Fruit fly (Drosophila melanogaster) whole organism, embryonic: ENCODE data around the gene CG7991.

Source experiments
- ATbp ChIP-seq: fragments of 200-800 bp; sonication (Bioruptor generic); optimal IDR thresholded peaks from 2 replicates; lab custom pipeline; 2017; ENCODE audit warnings: missing biosample characterization, mild to moderate bottlenecking, missing genetic modification characterization, missing genetic modification reagents
- BEAF-32 ChIP-seq: fragments of 200-800 bp; sonication (Bioruptor generic); optimal IDR thresholded peaks from 3 replicates; lab custom pipeline; 2017; ENCODE audit warnings: missing biosample characterization, missing genetic modification characterization, mild to moderate bottlenecking, moderate library complexity, missing genetic modification reagents
- Bdp1 ChIP-seq: fragments of 200-800 bp; sonication (Bioruptor generic); optimal IDR thresholded peaks from 3 replicates; lab custom pipeline; 2016; ENCODE audit warnings: missing biosample characterization, missing genetic modification characterization
- Blimp-1 ChIP-seq: fragments of 200-800 bp; sonication (Bioruptor generic); optimal IDR thresholded peaks from 3 replicates; lab custom pipeline; 2018; ENCODE audit warnings: missing biosample characterization, missing genetic modification characterization, mild to moderate bottlenecking, moderate library complexity, missing genetic modification reagents
- CG10654 ChIP-seq: fragments of 200-800 bp; sonication (Bioruptor generic); optimal IDR thresholded peaks from 2 replicates; lab custom pipeline; 2016; ENCODE audit warnings: missing biosample characterization, missing genetic modification characterization
- CG11695 ChIP-seq: fragments of 200-800 bp; sonication (Bioruptor generic); IDR thresholded peaks from 3 replicates; pipeline ENCODE4 v1.3.6; 2022; ENCODE audit warnings: missing biosample characterization, missing genetic modification characterization
- CG12744 ChIP-seq: fragments of 200-800 bp; sonication (Bioruptor generic); optimal IDR thresholded peaks from 2 replicates; lab custom pipeline; 2016; ENCODE audit warnings: missing biosample characterization, missing genetic modification characterization
- CG14441 ChIP-seq: fragments of 200-800 bp; sonication (Bioruptor generic); IDR thresholded peaks from 2 replicates; pipeline ENCODE4 v1.3.6; 2022; ENCODE audit warnings: missing biosample characterization, missing genetic modification characterization
- CG17328 ChIP-seq: fragments of 200-800 bp; sonication (Bioruptor generic); IDR thresholded peaks from 2 replicates; pipeline ENCODE4 v1.3.6; 2022; ENCODE audit warnings: missing biosample characterization, missing genetic modification characterization
- CG18619 ChIP-seq: fragments of 200-800 bp; sonication (Bioruptor generic); optimal IDR thresholded peaks from 3 replicates; lab custom pipeline; 2017; ENCODE audit warnings: missing biosample characterization, mild to moderate bottlenecking, missing genetic modification characterization
- CG2199 ChIP-seq: fragments of 200-800 bp; sonication (Bioruptor generic); IDR thresholded peaks from 3 replicates; pipeline ENCODE4 v1.3.6; 2022; ENCODE audit warnings: missing biosample characterization, missing genetic modification characterization
- CG30403 ChIP-seq: fragments of 200-800 bp; sonication (Bioruptor generic); optimal IDR thresholded peaks from 3 replicates; lab custom pipeline; 2016; ENCODE audit warnings: missing biosample characterization, missing genetic modification characterization
- CG33213 ChIP-seq: fragments of 200-800 bp; sonication (Bioruptor generic); optimal IDR thresholded peaks from 3 replicates; lab custom pipeline; 2016; ENCODE audit warnings: missing biosample characterization, missing genetic modification characterization
- CG5245 ChIP-seq: fragments of 200-800 bp; sonication (Bioruptor generic); optimal IDR thresholded peaks from 3 replicates; lab custom pipeline; 2016; ENCODE audit warnings: missing biosample characterization, missing genetic modification characterization
- CG7928 ChIP-seq: fragments of 200-800 bp; sonication (Bioruptor generic); optimal IDR thresholded peaks from 2 replicates; lab custom pipeline; 2017; ENCODE audit warnings: missing biosample characterization, mild to moderate bottlenecking, missing genetic modification characterization
- CG8281 ChIP-seq: fragments of 200-800 bp; sonication (Bioruptor generic); optimal IDR thresholded peaks from 2 replicates; lab custom pipeline; 2018; ENCODE audit warnings: missing biosample characterization, mild to moderate bottlenecking, missing genetic modification characterization, moderate library complexity
- Drgx ChIP-seq: fragments of 200-800 bp; sonication (Bioruptor generic); IDR thresholded peaks from 2 replicates; pipeline ENCODE4 v1.3.6; 2022; ENCODE audit warnings: missing biosample characterization, missing genetic modification characterization
- HLH54F ChIP-seq: fragments of 200-800 bp; sonication (Bioruptor generic); optimal IDR thresholded peaks from 3 replicates; lab custom pipeline; 2016; ENCODE audit warnings: missing biosample characterization, missing genetic modification characterization
- Hr78 ChIP-seq, 2 experiments: fragments of 200-800 bp in 1 of 2; fragments of >200 bp in 1 of 2; sonication (Bioruptor generic) in 1 of 2; optimal IDR thresholded peaks; 2 replicates each; lab custom pipeline; 2017 to 2019; ENCODE audit warnings: missing biosample characterization in 2 of 2, missing genetic modification characterization in 2 of 2, mild to moderate bottlenecking in 1 of 2, moderate library complexity in 1 of 2
- Lim3 ChIP-seq: fragments of 200-800 bp; sonication (Bioruptor generic); IDR thresholded peaks from 2 replicates; pipeline ENCODE4 v1.3.6; 2022; ENCODE audit warnings: missing biosample characterization, missing genetic modification characterization
- Max ChIP-seq: fragments of 200-800 bp; sonication (Bioruptor generic); optimal IDR thresholded peaks from 2 replicates; lab custom pipeline; 2016; ENCODE audit warnings: missing biosample characterization, mild to moderate bottlenecking, missing genetic modification characterization
- Med ChIP-seq: fragments of 200-800 bp; sonication (Bioruptor generic); peaks from one replicate; lab custom pipeline; 2016; ENCODE audit warnings: missing biosample characterization, missing genetic modification characterization, mild to moderate bottlenecking, inconsistent platforms, moderate library complexity
- Meics ChIP-seq: fragments of 200-800 bp; sonication (Bioruptor generic); optimal IDR thresholded peaks from 2 replicates; lab custom pipeline; 2017; ENCODE audit warnings: missing biosample characterization, mild to moderate bottlenecking, missing genetic modification characterization
- Mes4 ChIP-seq: fragments of 200-800 bp; sonication (Bioruptor generic); optimal IDR thresholded peaks from 2 replicates; lab custom pipeline; 2016; ENCODE audit warnings: missing biosample characterization, missing genetic modification characterization
- Myb ChIP-seq: fragments of 200-800 bp; sonication (Bioruptor generic); optimal IDR thresholded peaks from 2 replicates; lab custom pipeline; 2016; ENCODE audit warnings: missing biosample characterization, missing genetic modification characterization
- NFAT ChIP-seq: fragments of 200-800 bp; sonication (Bioruptor generic); IDR thresholded peaks from 2 replicates; pipeline ENCODE4 v1.3.6; 2022; ENCODE audit warnings: missing biosample characterization, missing genetic modification characterization
- Optix ChIP-seq: fragments of 200-800 bp; sonication (Bioruptor generic); IDR thresholded peaks from 3 replicates; pipeline ENCODE4 v1.3.6; 2022; ENCODE audit warnings: missing biosample characterization, missing genetic modification characterization
- Sry-δ ChIP-seq: fragments of 200-800 bp; sonication (Bioruptor generic); optimal IDR thresholded peaks from 2 replicates; lab custom pipeline; 2016; ENCODE audit warnings: missing biosample characterization, missing genetic modification characterization
- Tbp ChIP-seq: fragments of >200 bp; optimal IDR thresholded peaks from 2 replicates; lab custom pipeline; 2018; ENCODE audit warnings: missing biosample characterization, missing genetic modification characterization
- Xbp1 ChIP-seq: fragments of 200-800 bp; sonication (Bioruptor generic); optimal IDR thresholded peaks from 3 replicates; lab custom pipeline; 2016; ENCODE audit warnings: missing biosample characterization, mild to moderate bottlenecking, missing genetic modification characterization
- bcd ChIP-seq: fragments of 200-800 bp; sonication (Bioruptor generic); optimal IDR thresholded peaks from 2 replicates; lab custom pipeline; 2017; ENCODE audit warnings: missing biosample characterization, mild to moderate bottlenecking, missing genetic modification characterization
- bigmax ChIP-seq: fragments of 200-800 bp; sonication (Bioruptor generic); optimal IDR thresholded peaks from 2 replicates; lab custom pipeline; 2018; ENCODE audit warnings: missing biosample characterization, mild to moderate bottlenecking, missing genetic modification characterization
- cas ChIP-seq: fragments of 200-800 bp; sonication (Bioruptor generic); IDR thresholded peaks from 2 replicates; pipeline ENCODE4 v1.3.6; 2022; ENCODE audit warnings: missing biosample characterization, missing genetic modification characterization
- caup ChIP-seq: fragments of 200-800 bp; sonication (Bioruptor generic); optimal IDR thresholded peaks from 3 replicates; lab custom pipeline; 2017; ENCODE audit warnings: missing biosample characterization, mild to moderate bottlenecking, missing genetic modification characterization, moderate library complexity; ENCODE audit not compliant: severe bottlenecking
- chinmo ChIP-seq: fragments of 200-800 bp; sonication (Bioruptor generic); IDR thresholded peaks from 4 replicates; pipeline ENCODE4 v1.3.6; 2022; ENCODE audit warnings: missing biosample characterization, missing genetic modification characterization; ENCODE audit not compliant: partially characterized antibody
- dm ChIP-seq: fragments of 200-800 bp; sonication (Bioruptor generic); optimal IDR thresholded peaks from 3 replicates; lab custom pipeline; 2016; ENCODE audit warnings: missing biosample characterization, missing genetic modification characterization
- emc ChIP-seq: fragments of 200-800 bp; sonication (Bioruptor generic); optimal IDR thresholded peaks from 2 replicates; lab custom pipeline; 2016; ENCODE audit warnings: missing biosample characterization, missing genetic modification characterization
- ems ChIP-seq: fragments of 200-800 bp; sonication (Bioruptor generic); optimal IDR thresholded peaks from 3 replicates; lab custom pipeline; 2016; ENCODE audit warnings: missing biosample characterization, missing genetic modification characterization
- eyg ChIP-seq: fragments of 200-800 bp; sonication (Bioruptor generic); optimal IDR thresholded peaks from 3 replicates; lab custom pipeline; 2016; ENCODE audit warnings: missing biosample characterization, missing genetic modification characterization
- ftz-f1 ChIP-seq: fragments of 200-800 bp; sonication (Bioruptor generic); optimal IDR thresholded peaks from 2 replicates; lab custom pipeline; 2016; ENCODE audit warnings: missing biosample characterization, missing genetic modification characterization
- gfzf ChIP-seq: fragments of 200-800 bp; sonication (Bioruptor generic); optimal IDR thresholded peaks from 2 replicates; lab custom pipeline; 2016; ENCODE audit warnings: missing biosample characterization, mild to moderate bottlenecking, missing genetic modification characterization, moderate library complexity
- grau ChIP-seq: fragments of 200-800 bp; optimal IDR thresholded peaks from 3 replicates; lab custom pipeline; 2019; ENCODE audit warnings: missing biosample characterization, mild to moderate bottlenecking, missing genetic modification characterization, moderate library complexity
- nerfin-2 ChIP-seq: fragments of 200-800 bp; sonication (Bioruptor generic); IDR thresholded peaks from 2 replicates; pipeline ENCODE4 v1.3.6; 2022; ENCODE audit warnings: missing biosample characterization, missing genetic modification characterization; ENCODE audit not compliant: partially characterized antibody
- sd ChIP-seq: fragments of 200-800 bp; sonication (Bioruptor generic); optimal IDR thresholded peaks from 3 replicates; lab custom pipeline; 2018; ENCODE audit warnings: missing biosample characterization, mild to moderate bottlenecking, missing genetic modification characterization, moderate library complexity
- shn ChIP-seq: fragments of 200-800 bp; sonication (Bioruptor generic); optimal IDR thresholded peaks from 3 replicates; lab custom pipeline; 2016; ENCODE audit warnings: missing biosample characterization, missing genetic modification characterization
- sim ChIP-seq: fragments of 200-800 bp; sonication (Bioruptor generic); IDR thresholded peaks from 2 replicates; pipeline ENCODE4 v1.3.6; 2022; ENCODE audit warnings: missing biosample characterization, missing genetic modification characterization
- tll ChIP-seq, 2 experiments: fragments of 200-800 bp in 1 of 2; fragments of >200 bp in 1 of 2; sonication (Bioruptor generic) in 1 of 2; optimal IDR thresholded peaks; 2 replicates each; lab custom pipeline; 2017 to 2019; ENCODE audit warnings: missing biosample characterization in 2 of 2, missing genetic modification characterization in 2 of 2, mild to moderate bottlenecking in 1 of 2, moderate library complexity in 1 of 2
- trh ChIP-seq: fragments of 200-800 bp; sonication (Bioruptor generic); optimal IDR thresholded peaks from 2 replicates; lab custom pipeline; 2016; ENCODE audit warnings: missing biosample characterization, missing genetic modification characterization
- zen ChIP-seq: fragments of 200-800 bp; sonication (Bioruptor generic); optimal IDR thresholded peaks from 3 replicates; lab custom pipeline; 2018; ENCODE audit warnings: missing biosample characterization, mild to moderate bottlenecking, missing genetic modification characterization, moderate library complexity
- zen2 ChIP-seq: fragments of 200-800 bp; sonication (Bioruptor generic); IDR thresholded peaks from 3 replicates; pipeline ENCODE4 v1.3.6; 2022; ENCODE audit warnings: missing biosample characterization, missing genetic modification characterization; ENCODE audit not compliant: partially characterized antibody

CG7991 gene

dm6 chr3L:1668504-1668903 is 6.0 kb upstream of the CG7991 start, which contains the start of gene RpL23A (continued):
- TF ChIP-seq trh = peak; percentile 93
- peak; percentile 87 for TF ChIP-seq CG5245 (GFP tag; lab: Kevin White, UChicago)
- peak; percentile 99 for TF ChIP-seq Mes4
- TF ChIP-seq sim (GFP tag; lab: Robert Waterston, UW) = peak; percentile 76
- peak; percentile 97 for TF ChIP-seq NFAT (GFP tag; lab: Robert Waterston, UW)
- peak; percentile 96 for TF ChIP-seq HLH54F (GFP tag; lab: Kevin White, UChicago)
- peak; percentile 88 for TF ChIP-seq CG11695 (GFP tag; lab: Robert Waterston, UW)
- TF ChIP-seq grau = peak; percentile 88
- peak; percentile 92 for TF ChIP-seq sd
- peak; percentile 86 for TF ChIP-seq Sry-δ
- TF ChIP-seq CG10654 (GFP tag; lab: Kevin White, UChicago) = peak; percentile 96
- no peak for TF ChIP-seq Tbp (GFP tag; lab: Kevin White, UChicago)
- TF ChIP-seq zen2 (GFP tag; lab: Robert Waterston, UW) = no peak
- TF ChIP-seq Meics (GFP tag; lab: Kevin White, UChicago) = peak; percentile 98
- peak; percentile 96 for TF ChIP-seq eyg (GFP tag; lab: Kevin White, UChicago)
- peak; percentile 37; the same call in 1 of the 2 replicates for TF ChIP-seq nerfin-2 (GFP tag; lab: Robert Waterston, UW)
- peak; percentile 96 for TF ChIP-seq Xbp1
- TF ChIP-seq CG14441 (GFP tag; lab: Robert Waterston, UW) = peak; percentile 86
- peak; percentile 93 for TF ChIP-seq ATbp (GFP tag; lab: Kevin White, UChicago)
- peak; percentile 95 for TF ChIP-seq CG17328 (GFP tag; lab: Robert Waterston, UW)
- TF ChIP-seq Med (GFP tag; lab: Kevin White, UChicago) = peak; percentile 100
- TF ChIP-seq CG8281 (tag; lab: Kevin White, UChicago) = peak; percentile 75
- peak; percentile 92 for TF ChIP-seq bigmax (GFP tag; lab: Kevin White, UChicago)
- TF ChIP-seq ftz-f1 = peak; percentile 91
- TF ChIP-seq CG30403 (GFP tag; lab: Kevin White, UChicago) = peak; percentile 94
- TF ChIP-seq CG12744 (GFP tag; lab: Kevin White, UChicago) = peak; percentile 95
- TF ChIP-seq CG7928 (GFP tag; lab: Kevin White, UChicago) = peak; percentile 74
- peak; percentile 90 for TF ChIP-seq Blimp-1
- peak; percentile 99 for TF ChIP-seq bcd (GFP tag; lab: Kevin White, UChicago)
- peak; percentile 98 for TF ChIP-seq CG18619 (GFP tag; lab: Kevin White, UChicago)
- no peak for TF ChIP-seq chinmo
- peak; percentile 90 for TF ChIP-seq zen (tag; lab: Kevin White, UChicago)
- TF ChIP-seq Myb (GFP tag; lab: Kevin White, UChicago) = peak; percentile 100
- TF ChIP-seq Hr78 (GFP tag; optimal IDR thresholded peaks at IDR 0.05; lab: Kevin White, UChicago) = no peak
- TF ChIP-seq CG33213 = peak; percentile 99
- peak; percentile 67 for TF ChIP-seq BEAF-32 (GFP tag; lab: Kevin White, UChicago)
- TF ChIP-seq tll (GFP tag; optimal IDR thresholded peaks at IDR 0.05; lab: Kevin White, UChicago) = peak in 1 of 2 experiments; percentile 61
- peak; percentile 97 for TF ChIP-seq emc (GFP tag; lab: Kevin White, UChicago)
- TF ChIP-seq Lim3 (GFP tag; lab: Robert Waterston, UW) = peak; percentile 67
- peak; percentile 95 for TF ChIP-seq ems (GFP tag; lab: Kevin White, UChicago)
- peak; percentile 99 for TF ChIP-seq caup (GFP tag; lab: Kevin White, UChicago)
- peak; percentile 70 for TF ChIP-seq Drgx (GFP tag; lab: Robert Waterston, UW)
- TF ChIP-seq Max (GFP tag; lab: Kevin White, UChicago) = peak; percentile 95
- peak; percentile 91 for TF ChIP-seq Bdp1
- peak; percentile 92 for TF ChIP-seq CG2199 (GFP tag; lab: Robert Waterston, UW)
- TF ChIP-seq cas (GFP tag; lab: Robert Waterston, UW) = peak; percentile 91
- TF ChIP-seq shn (GFP tag; lab: Kevin White, UChicago) = peak; percentile 98
- TF ChIP-seq Optix (GFP tag; lab: Robert Waterston, UW) = peak; percentile 91
- TF ChIP-seq gfzf (GFP tag; lab: Kevin White, UChicago) = peak; percentile 58
- TF ChIP-seq dm = peak; percentile 99
